Fruit fly (Drosophila melanogaster): ENCODE results near the gene Non2.
A peak's percentile ranks its signal among the peaks of the same experiment; 100 is the strongest.

The Non2 gene

DNA sequence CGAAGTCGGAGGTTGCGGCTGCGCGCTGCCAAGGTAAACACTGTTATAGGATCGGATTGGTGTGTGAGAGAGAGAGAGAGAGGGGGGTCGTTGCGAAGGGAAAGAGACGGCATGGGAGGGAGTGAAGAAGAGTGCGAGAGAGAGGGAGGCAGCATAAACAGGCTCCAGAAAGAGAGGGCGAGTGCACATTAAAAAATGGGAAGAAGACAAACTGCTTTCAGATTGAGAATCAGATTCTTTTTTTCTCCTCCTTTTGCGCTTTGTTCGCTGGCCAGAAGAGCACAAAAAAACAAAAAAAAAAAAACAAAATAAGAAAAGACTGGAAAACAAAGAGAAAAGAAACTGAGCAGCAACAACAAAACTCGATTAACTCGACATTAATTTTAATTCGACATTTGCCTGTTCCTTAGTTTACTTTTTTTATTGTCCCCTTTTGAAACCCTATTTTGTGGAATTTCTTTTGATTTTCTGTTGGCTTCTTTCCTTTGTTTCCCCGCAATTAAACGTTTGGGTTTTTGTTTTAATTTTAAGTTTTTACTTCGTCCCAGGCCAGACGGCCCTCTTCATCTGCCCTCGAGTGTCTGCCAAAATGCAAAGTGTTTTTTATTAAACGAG lies 41.6 kb downstream of the Non2 start:
- TF ChIP-seq Ets96B (tag; optimal IDR thresholded peaks at IDR 0.05) (peak; percentile 70), spab (GFP tag; optimal IDR thresholded peaks at IDR 0.05) (peak; percentile 75), Hr38 (GFP tag; optimal IDR thresholded peaks at IDR 0.05) (no peak), net (GFP tag; optimal IDR thresholded peaks at IDR 0.05) (peak; percentile 44), Smox (GFP tag; optimal IDR thresholded peaks at IDR 0.05) (peak; percentile 27), eg (GFP tag; IDR thresholded peaks at IDR 0.05) (no peak; the same call in 2 of the 3 replicates), Eip93F (GFP tag; optimal IDR thresholded peaks at IDR 0.05) (no peak), CG7368 (GFP tag; optimal IDR thresholded peaks at IDR 0.05) (no peak), CG9139 (GFP tag; optimal IDR thresholded peaks at IDR 0.05) (peak; percentile 91), CG8119 (GFP tag; IDR thresholded peaks at IDR 0.05) (peak; percentile 39; the same call in 1 of the 3 replicates), dac (GFP tag; optimal IDR thresholded peaks at IDR 0.05) (no peak), achi (GFP tag; optimal IDR thresholded peaks at IDR 0.05) (peak; percentile 35), lz (GFP tag; optimal IDR thresholded peaks at IDR 0.05) (peak; percentile 10), Sox15 (GFP tag; optimal IDR thresholded peaks at IDR 0.05) (no peak), Ets21C (GFP tag; optimal IDR thresholded peaks at IDR 0.05) (no peak), CG1621 (tag; optimal IDR thresholded peaks at IDR 0.05) (peak; percentile 77), Eip78C (GFP tag) (peak; percentile 50), fd59A (GFP tag; optimal IDR thresholded peaks at IDR 0.05) (peak; percentile 52), Sox14 (GFP tag; optimal IDR thresholded peaks at IDR 0.05) (peak; percentile 71), Eip75B (GFP tag; optimal IDR thresholded peaks at IDR 0.05) (peak; percentile 72), CG11902 (GFP tag; optimal IDR thresholded peaks at IDR 0.05) (no peak), fkh (GFP tag; optimal IDR thresholded peaks at IDR 0.05) (peak; percentile 46), CG6163 (GFP tag; IDR thresholded peaks at IDR 0.05) (peak; percentile 70; the same call in 2 of the 3 replicates), CG34406 (GFP tag; optimal IDR thresholded peaks at IDR 0.05) (peak; percentile 2), Hr39 (GFP tag; optimal IDR thresholded peaks at IDR 0.05) (peak; percentile 51), CG15336 (GFP tag; IDR thresholded peaks at IDR 0.05) (peak; percentile 35; the same call in 1 of the 2 replicates), CG11294 (GFP tag; IDR thresholded peaks at IDR 0.05) (no peak), CG6854 (GFP tag; optimal IDR thresholded peaks at IDR 0.05) (peak; percentile 12), esn (GFP tag; optimal IDR thresholded peaks at IDR 0.05) (peak; percentile 42), CG6808 (GFP tag; optimal IDR thresholded peaks at IDR 0.05) (peak; percentile 86), CG8632 (GFP tag; optimal IDR thresholded peaks at IDR 0.05) (peak; percentile 45), dsx (GFP tag; optimal IDR thresholded peaks at IDR 0.05; ENCODE audit: poor library complexity, severe bottlenecking) (peak; percentile 83), CG3919 (GFP tag; optimal IDR thresholded peaks at IDR 0.05) (peak; percentile 15), CG8319 (GFP tag; optimal IDR thresholded peaks at IDR 0.05) (peak; percentile 2), Hr4 (GFP tag; optimal IDR thresholded peaks at IDR 0.05) (no peak), salr (GFP tag; optimal IDR thresholded peaks at IDR 0.05) (peak in 1 of 2 experiments; percentile 34), OdsH (GFP tag; optimal IDR thresholded peaks at IDR 0.05) (peak; percentile 14), pdm3 (GFP tag; optimal IDR thresholded peaks at IDR 0.05) (peak; percentile 29), CG16779 (tag; optimal IDR thresholded peaks at IDR 0.05) (peak; percentile 74), CG31627 (GFP tag; optimal IDR thresholded peaks at IDR 0.05) (peak; percentile 11), Lpt (GFP tag; optimal IDR thresholded peaks at IDR 0.05) (peak; percentile 57), Met (GFP tag; optimal IDR thresholded peaks at IDR 0.05) (peak; percentile 34), Gug (GFP tag; IDR thresholded peaks at IDR 0.05) (peak; percentile 42; the same call in 1 of the 2 replicates), topi (GFP tag; optimal IDR thresholded peaks at IDR 0.05) (peak; percentile 29), CG4318 (GFP tag; optimal IDR thresholded peaks at IDR 0.05) (no peak), CG11762 (GFP tag; optimal IDR thresholded peaks at IDR 0.05; ENCODE audit: insufficient read depth) (peak; percentile 4), CG3032 (tag; optimal IDR thresholded peaks at IDR 0.05) (peak; percentile 78), cyc (GFP tag; optimal IDR thresholded peaks at IDR 0.05) (peak; percentile 18), svp (GFP tag) (no peak), acj6 (GFP tag; optimal IDR thresholded peaks at IDR 0.05) (peak; percentile 38), Sox102F (GFP tag; optimal IDR thresholded peaks at IDR 0.05) (peak; percentile 65), CG10631 (GFP tag; optimal IDR thresholded peaks at IDR 0.05) (no peak)
